Fruit fly (Drosophila melanogaster) whole organism, adult: ENCODE data around the gene CG10680.
A peak's percentile ranks its signal among the peaks of the same experiment; 100 is the strongest.

Experiments used
- CG11617 ChIP-seq: fragments of 200-800 bp; sonication (Bioruptor generic); optimal IDR thresholded peaks from 2 replicates; lab custom pipeline; 2017; ENCODE audit warnings: mild to moderate bottlenecking, missing biosample characterization, missing genetic modification reagents, missing genetic modification characterization
- CG12768 ChIP-seq: fragments of 200-800 bp; sonication (Bioruptor generic); optimal IDR thresholded peaks from 2 replicates; lab custom pipeline; 2017; ENCODE audit warnings: missing biosample characterization, missing genetic modification characterization, mild to moderate bottlenecking, moderate library complexity, missing genetic modification reagents
- CG14711 ChIP-seq: fragments of 200-800 bp; sonication (Bioruptor generic); optimal IDR thresholded peaks from 2 replicates; lab custom pipeline; 2018; ENCODE audit warnings: missing biosample characterization, mild to moderate bottlenecking, missing genetic modification characterization, moderate library complexity
- CG1620 ChIP-seq: fragments of 200-800 bp; sonication (Bioruptor generic); optimal IDR thresholded peaks from 2 replicates; lab custom pipeline; 2016; ENCODE audit warnings: missing biosample characterization, missing genetic modification characterization
- CG33017 ChIP-seq: fragments of 200-800 bp; sonication (Bioruptor generic); optimal IDR thresholded peaks from 2 replicates; lab custom pipeline; 2018; ENCODE audit warnings: missing biosample characterization, mild to moderate bottlenecking, missing genetic modification characterization, moderate library complexity
- CG5204 ChIP-seq: fragments of 200-800 bp; sonication (Bioruptor generic); optimal IDR thresholded peaks from 2 replicates; lab custom pipeline; 2016; ENCODE audit warnings: missing biosample characterization, missing genetic modification characterization
- CG7045 ChIP-seq: fragments of 200-800 bp; sonication (Bioruptor generic); optimal IDR thresholded peaks from 2 replicates; lab custom pipeline; 2017; ENCODE audit warnings: missing biosample characterization, mild to moderate bottlenecking, missing genetic modification characterization
- CG7101 ChIP-seq: fragments of 200-800 bp; sonication (Bioruptor generic); optimal IDR thresholded peaks from 2 replicates; lab custom pipeline; 2018; ENCODE audit warnings: missing biosample characterization, mild to moderate bottlenecking, missing genetic modification characterization, moderate library complexity
- Crg-1 ChIP-seq: fragments of 200-800 bp; sonication (Bioruptor generic); optimal IDR thresholded peaks from 2 replicates; lab custom pipeline; 2016; ENCODE audit warnings: missing biosample characterization, missing genetic modification characterization
- Hr96 ChIP-seq: fragments of 200-800 bp; sonication (Bioruptor generic); optimal IDR thresholded peaks from 2 replicates; lab custom pipeline; 2016; ENCODE audit warnings: missing biosample characterization, missing genetic modification characterization
- Mnt ChIP-seq: fragments of 200-800 bp; sonication (Bioruptor generic); optimal IDR thresholded peaks from 2 replicates; lab custom pipeline; 2016; ENCODE audit warnings: missing biosample characterization, mild to moderate bottlenecking, missing genetic modification characterization
- bab1 ChIP-seq: fragments of 200-800 bp; sonication (Bioruptor generic); optimal IDR thresholded peaks from 3 replicates; lab custom pipeline; 2019; ENCODE audit warnings: missing biosample characterization, mild to moderate bottlenecking, missing genetic modification characterization, moderate library complexity
- cic ChIP-seq: fragments of 200-800 bp; sonication (Bioruptor generic); optimal IDR thresholded peaks from 2 replicates; lab custom pipeline; 2017; ENCODE audit warnings: missing biosample characterization, mild to moderate bottlenecking, missing genetic modification characterization, moderate library complexity
- cnc ChIP-seq, 2 experiments: fragments of >200 bp; optimal IDR thresholded peaks; 2 replicates each; lab custom pipeline; 2017
- kay ChIP-seq: fragments of 200-800 bp; sonication (Bioruptor generic); peaks from one replicate; lab custom pipeline; 2016; ENCODE audit warnings: missing biosample characterization, missing genetic modification characterization, borderline replicate concordance
- ovo ChIP-seq: fragments of 200-800 bp; sonication (Bioruptor generic); optimal IDR thresholded peaks from 2 replicates; lab custom pipeline; 2016; ENCODE audit warnings: missing biosample characterization, missing genetic modification characterization
- pad ChIP-seq: fragments of 200-800 bp; sonication (Bioruptor generic); optimal IDR thresholded peaks from 3 replicates; lab custom pipeline; 2017; ENCODE audit warnings: missing biosample characterization, missing genetic modification characterization, mild to moderate bottlenecking, moderate library complexity, missing genetic modification reagents
- tj ChIP-seq: fragments of 200-800 bp; sonication (Bioruptor generic); optimal IDR thresholded peaks from 3 replicates; lab custom pipeline; 2017; ENCODE audit warnings: missing biosample characterization, mild to moderate bottlenecking, missing genetic modification characterization, moderate library complexity
- toe ChIP-seq: fragments of 200-800 bp; sonication (Bioruptor generic); optimal IDR thresholded peaks from 2 replicates; lab custom pipeline; 2016; ENCODE audit warnings: missing biosample characterization, missing genetic modification characterization

The CG10680 gene

DNA sequence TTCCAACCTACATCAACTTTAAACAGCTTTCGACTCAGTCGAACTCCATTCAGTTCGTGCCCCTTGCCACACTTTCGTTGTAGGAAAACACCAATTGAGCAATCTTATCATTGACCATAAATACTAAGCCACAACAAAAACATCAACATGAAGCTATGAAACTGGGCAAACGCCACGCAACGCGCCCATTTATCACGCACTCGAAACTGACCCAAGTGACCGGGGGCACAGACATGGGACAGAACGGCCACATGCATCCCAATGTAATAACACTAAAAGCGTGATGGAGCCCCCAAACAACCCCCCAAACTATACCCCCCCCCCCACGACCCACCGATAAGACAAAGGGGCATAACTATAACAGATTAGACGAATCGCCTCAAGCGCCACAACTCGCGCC is 31.4 kb upstream of the CG10680 start:
- no peak for TF ChIP-seq cic (GFP tag; lab: Kevin White, UChicago)

DNA sequence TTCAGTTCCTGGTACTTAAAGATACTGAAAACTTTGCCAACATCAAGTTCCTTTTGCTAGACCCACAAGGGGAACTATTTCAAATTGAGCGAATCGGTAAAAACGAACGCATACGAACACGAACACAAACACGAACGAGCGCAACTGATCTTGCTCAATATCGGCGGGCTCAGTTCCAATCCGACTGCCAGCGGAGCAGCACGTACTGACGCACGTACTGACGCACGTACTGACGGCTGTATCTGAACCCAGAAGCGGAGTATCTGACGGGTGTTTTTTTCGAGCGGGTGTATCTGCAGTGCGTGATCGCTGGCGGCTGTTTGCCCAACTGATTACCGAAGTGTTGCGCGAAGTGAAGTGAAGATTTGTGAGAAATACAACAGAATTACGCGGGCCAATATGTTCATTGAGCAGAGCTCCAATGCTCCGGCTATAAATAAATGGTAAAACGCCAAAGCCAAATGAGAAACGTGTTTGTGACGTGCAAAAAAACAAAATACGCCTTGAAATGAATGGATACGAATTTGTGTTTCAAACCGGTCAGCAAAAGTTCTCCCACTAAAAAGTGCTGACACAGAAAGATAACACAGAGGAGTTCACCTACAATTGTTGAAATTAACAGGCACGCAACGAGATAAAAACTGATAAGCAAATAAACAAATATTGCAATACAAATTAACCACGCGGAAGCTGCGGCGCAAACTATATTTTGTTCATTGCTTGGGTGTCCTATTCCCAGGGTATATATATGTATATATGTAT is 28.7 kb upstream of the CG10680 start:
- TF ChIP-seq pad (peak; percentile 79), cic (GFP tag; lab: Kevin White, UChicago) (peak; percentile 26), bab1 (peak; percentile 21), CG7101 (tag; lab: Kevin White, UChicago) (peak; percentile 21), Hr96 (no peak), tj (GFP tag; lab: Kevin White, UChicago) (peak; percentile 93), Mnt (GFP tag; lab: Kevin White, UChicago) (peak; percentile 17), CG7045 (GFP tag; lab: Kevin White, UChicago) (no peak), Crg-1 (no peak), CG14711 (tag; lab: Kevin White, UChicago) (no peak), CG5204 (peak; percentile 15), toe (GFP tag; lab: Kevin White, UChicago) (no peak)

DNA sequence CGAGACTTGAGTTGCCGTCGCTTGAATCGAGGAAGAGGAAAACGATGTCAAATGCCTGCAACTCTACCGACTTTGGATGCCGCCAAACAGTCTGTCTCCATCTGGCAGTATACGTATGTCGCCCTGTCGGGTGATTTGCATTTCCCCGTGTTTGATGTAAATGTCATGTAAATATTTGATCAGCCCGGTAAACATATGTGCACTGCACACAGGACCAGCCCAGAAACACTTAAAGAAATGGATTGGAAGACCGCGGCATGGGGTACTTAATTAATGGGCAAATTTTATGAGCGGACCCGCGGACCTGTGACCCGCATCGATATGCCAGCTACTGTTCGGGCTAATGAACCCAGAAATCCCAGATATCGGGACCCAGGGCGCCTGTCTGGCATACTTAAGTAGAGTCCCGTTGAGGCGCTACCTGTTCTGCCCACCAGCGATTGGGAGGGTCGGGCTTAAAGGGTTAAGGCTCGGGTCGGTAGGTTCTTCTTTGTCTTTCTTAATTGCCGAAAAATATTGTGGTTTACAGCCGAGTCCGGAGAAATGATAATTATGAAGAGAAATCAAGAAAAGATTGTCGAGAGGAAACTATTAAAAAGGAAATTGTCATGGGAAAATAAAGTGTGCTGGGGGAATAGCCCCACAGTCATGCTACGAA is 26.0 kb upstream of the CG10680 start:
- TF ChIP-seq Hr96: no peak
- no peak for TF ChIP-seq bab1
- no peak for TF ChIP-seq CG12768
- TF ChIP-seq CG7045 (GFP tag; lab: Kevin White, UChicago): no peak
- TF ChIP-seq kay: no peak
- TF ChIP-seq ovo: no peak
- TF ChIP-seq cic (GFP tag; lab: Kevin White, UChicago): no peak
- TF ChIP-seq CG7101 (tag; lab: Kevin White, UChicago): no peak
- no peak for TF ChIP-seq CG11617 (GFP tag; lab: Kevin White, UChicago)
- no peak for TF ChIP-seq CG1620 (GFP tag; lab: Kevin White, UChicago)
- TF ChIP-seq tj (GFP tag; lab: Kevin White, UChicago): no peak
- no peak for TF ChIP-seq Crg-1
- TF ChIP-seq cnc (optimal IDR thresholded peaks at IDR 0.05; lab: Kevin White, UChicago): no peak
- no peak for TF ChIP-seq pad
- TF ChIP-seq CG33017 (tag; lab: Kevin White, UChicago): no peak
- no peak for TF ChIP-seq CG14711 (tag; lab: Kevin White, UChicago)
- TF ChIP-seq CG5204: no peak

DNA sequence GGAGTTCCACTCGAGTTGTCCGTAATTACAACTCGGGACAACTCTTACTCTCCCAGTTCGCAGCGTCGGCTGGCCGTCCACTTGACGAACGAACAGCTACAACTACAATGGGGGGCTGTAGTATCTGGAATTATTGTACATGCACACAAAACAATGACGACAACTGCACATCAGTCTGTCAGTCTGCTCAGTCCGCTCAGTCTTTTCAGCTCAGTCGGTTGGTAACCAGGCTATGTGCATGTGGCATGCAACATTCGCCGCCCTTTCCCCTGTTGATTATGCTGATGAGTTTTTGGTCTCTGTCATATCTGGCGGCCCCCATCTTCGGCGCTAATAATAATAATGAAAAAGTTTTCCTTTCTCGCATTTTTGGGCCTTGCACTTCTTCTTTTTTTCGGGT is 23.9 kb upstream of the CG10680 start:
- TF ChIP-seq cic (GFP tag; lab: Kevin White, UChicago) (no peak), bab1 (no peak)

DNA sequence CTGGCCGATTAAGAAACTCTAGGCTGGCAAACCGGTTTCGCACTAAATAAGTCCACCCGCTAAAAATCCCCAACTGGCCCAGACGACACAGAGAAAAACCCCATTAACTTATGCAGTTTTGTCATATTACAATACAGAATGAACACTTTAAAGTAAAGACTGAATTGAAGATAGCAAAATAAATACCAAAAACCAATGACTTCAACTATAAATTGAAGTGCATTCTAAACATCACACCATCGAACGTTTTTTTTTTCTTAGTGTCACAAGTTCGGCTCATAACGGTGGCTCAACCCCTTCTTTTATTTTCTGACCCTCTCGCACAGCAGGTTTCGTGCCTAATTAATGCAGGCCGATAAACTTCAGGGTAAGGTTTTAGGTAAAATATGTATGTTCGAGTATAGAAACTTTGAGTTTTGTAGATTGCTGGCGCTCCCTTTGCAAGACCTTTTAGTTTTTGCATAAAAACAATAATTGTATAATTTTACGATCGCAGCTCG is 22.5 kb upstream of the CG10680 start:
- TF ChIP-seq CG7045 (GFP tag; lab: Kevin White, UChicago) (no peak), Hr96 (no peak), CG1620 (GFP tag; lab: Kevin White, UChicago) (no peak), cic (GFP tag; lab: Kevin White, UChicago) (no peak), Crg-1 (no peak), bab1 (no peak), CG12768 (no peak), tj (GFP tag; lab: Kevin White, UChicago) (no peak), CG5204 (no peak), CG7101 (tag; lab: Kevin White, UChicago) (no peak), CG14711 (tag; lab: Kevin White, UChicago) (no peak), pad (no peak), Mnt (GFP tag; lab: Kevin White, UChicago) (no peak), CG11617 (GFP tag; lab: Kevin White, UChicago) (no peak), toe (GFP tag; lab: Kevin White, UChicago) (no peak), CG33017 (tag; lab: Kevin White, UChicago) (no peak), kay (no peak)

DNA sequence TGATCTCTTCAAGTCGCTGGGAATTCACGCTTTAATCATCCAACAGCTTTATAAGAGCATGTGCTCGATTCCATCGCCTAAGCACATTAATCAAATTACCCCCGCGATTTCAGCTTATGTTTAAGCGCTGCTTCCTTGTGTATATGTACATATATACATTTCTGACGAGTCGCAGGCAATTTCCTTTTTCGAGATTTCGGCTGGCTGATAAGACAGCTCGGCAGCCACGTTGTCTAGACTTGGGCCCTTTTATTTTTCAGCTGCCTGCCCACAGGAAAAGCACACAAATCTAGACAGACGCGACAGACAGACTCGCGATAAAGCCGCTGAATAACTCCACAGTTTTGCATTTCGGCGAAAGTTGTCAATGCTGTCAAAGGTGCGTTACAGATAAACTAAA is 21.4 kb upstream of the CG10680 start:
- TF ChIP-seq Mnt (GFP tag; lab: Kevin White, UChicago): no peak
- TF ChIP-seq CG1620 (GFP tag; lab: Kevin White, UChicago): no peak
- no peak for TF ChIP-seq CG14711 (tag; lab: Kevin White, UChicago)
- TF ChIP-seq toe (GFP tag; lab: Kevin White, UChicago): no peak
- no peak for TF ChIP-seq CG33017 (tag; lab: Kevin White, UChicago)
- TF ChIP-seq bab1: no peak
- TF ChIP-seq cic (GFP tag; lab: Kevin White, UChicago): no peak
- TF ChIP-seq Hr96: no peak
- TF ChIP-seq CG11617 (GFP tag; lab: Kevin White, UChicago): no peak

DNA sequence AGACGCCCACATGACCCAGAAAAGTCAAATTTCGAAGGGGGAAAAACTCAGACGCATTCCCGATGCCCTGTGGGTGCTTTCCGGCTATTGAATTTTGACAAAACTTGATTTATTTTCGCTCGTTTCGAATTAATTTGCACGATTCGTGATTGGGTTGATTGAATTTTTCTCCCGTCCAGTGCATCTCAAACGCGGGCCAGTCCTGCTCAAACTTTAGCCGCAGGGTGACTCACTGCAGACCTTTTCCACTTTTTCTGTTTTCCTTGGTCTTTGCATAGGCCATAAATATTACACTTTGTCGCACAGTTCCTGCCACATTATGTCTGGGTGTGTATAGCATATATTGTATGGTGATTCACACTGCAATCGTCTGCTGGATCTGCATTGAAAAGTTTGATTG is 20.8 kb upstream of the CG10680 start:
- TF ChIP-seq kay (no peak), cic (GFP tag; lab: Kevin White, UChicago) (no peak), bab1 (no peak), Mnt (GFP tag; lab: Kevin White, UChicago) (no peak), CG33017 (tag; lab: Kevin White, UChicago) (no peak), CG11617 (GFP tag; lab: Kevin White, UChicago) (no peak), tj (GFP tag; lab: Kevin White, UChicago) (no peak), CG14711 (tag; lab: Kevin White, UChicago) (no peak), cnc (optimal IDR thresholded peaks at IDR 0.05; lab: Kevin White, UChicago) (no peak), pad (no peak), CG1620 (GFP tag; lab: Kevin White, UChicago) (no peak), CG7101 (tag; lab: Kevin White, UChicago) (no peak), toe (GFP tag; lab: Kevin White, UChicago) (no peak), CG7045 (GFP tag; lab: Kevin White, UChicago) (no peak), Crg-1 (no peak), ovo (no peak), CG5204 (no peak)
